Fruit fly (Drosophila melanogaster) whole organism, embryonic: ENCODE results near the gene CG7907.
A peak's percentile ranks its signal among the peaks of the same experiment; 100 is the strongest.

ENCODE experiments used
- Atf3 ChIP-seq: fragments of 200-800 bp; sonication (Bioruptor generic); optimal IDR thresholded peaks from 3 replicates; lab custom pipeline; 2016; ENCODE audit warnings: missing biosample characterization, missing genetic modification characterization
- Atf6 ChIP-seq: fragments of 200-800 bp; sonication (Bioruptor generic); IDR thresholded peaks from 2 replicates; pipeline ENCODE4 v1.3.6; 2022; ENCODE audit warnings: missing biosample characterization, missing genetic modification characterization
- CG11085 ChIP-seq: fragments of 200-800 bp; sonication (Bioruptor generic); IDR thresholded peaks from 2 replicates; pipeline ENCODE4 v1.3.6; 2022; ENCODE audit warnings: missing biosample characterization, missing genetic modification characterization
- CG11093 ChIP-seq: fragments of 200-800 bp; sonication (Bioruptor generic); IDR thresholded peaks from 3 replicates; pipeline ENCODE4 v1.3.6; 2022; ENCODE audit warnings: missing biosample characterization, missing genetic modification characterization
- CG11247 ChIP-seq: fragments of 200-800 bp; sonication (Bioruptor generic); IDR thresholded peaks from 2 replicates; pipeline ENCODE4 v1.3.6; 2022; ENCODE audit warnings: missing biosample characterization, missing genetic modification characterization
- CG16863 ChIP-seq: fragments of 200-800 bp; sonication (Bioruptor generic); optimal IDR thresholded peaks from 3 replicates; lab custom pipeline; 2016; ENCODE audit warnings: missing biosample characterization, missing genetic modification characterization
- CG18011 ChIP-seq: fragments of 200-800 bp; sonication (Bioruptor generic); optimal IDR thresholded peaks from 2 replicates; lab custom pipeline; 2017; ENCODE audit warnings: missing biosample characterization, missing genetic modification characterization, mild to moderate bottlenecking, moderate library complexity, missing genotype
- CG18262 ChIP-seq: fragments of 200-800 bp; optimal IDR thresholded peaks from 3 replicates; lab custom pipeline; 2019; ENCODE audit warnings: missing biosample characterization, mild to moderate bottlenecking, missing genetic modification characterization, moderate library complexity
- CG30020 ChIP-seq: fragments of 200-800 bp; optimal IDR thresholded peaks from 2 replicates; lab custom pipeline; 2019; ENCODE audit warnings: missing biosample characterization, mild to moderate bottlenecking, missing genetic modification characterization, moderate library complexity
- CG32532 ChIP-seq: fragments of 200-800 bp; sonication (Bioruptor generic); IDR thresholded peaks from 2 replicates; pipeline ENCODE4 v1.3.6; 2022; ENCODE audit warnings: missing biosample characterization, missing genetic modification characterization
- CG34224 ChIP-seq: fragments of 200-800 bp; sonication (Bioruptor generic); IDR thresholded peaks from 3 replicates; pipeline ENCODE4 v1.3.6; 2022; ENCODE audit warnings: missing biosample characterization, missing genetic modification characterization; ENCODE audit not compliant: partially characterized antibody
- CG6272 ChIP-seq: fragments of 200-800 bp; sonication (Bioruptor generic); IDR thresholded peaks from 2 replicates; pipeline ENCODE4 v1.3.6; 2022; ENCODE audit warnings: missing biosample characterization, missing genetic modification characterization
- CG8281 ChIP-seq: fragments of 200-800 bp; sonication (Bioruptor generic); optimal IDR thresholded peaks from 2 replicates; lab custom pipeline; 2018; ENCODE audit warnings: missing biosample characterization, mild to moderate bottlenecking, missing genetic modification characterization, moderate library complexity
- CG8388 ChIP-seq: fragments of 200-800 bp; sonication (Bioruptor generic); optimal IDR thresholded peaks from 2 replicates; lab custom pipeline; 2019; ENCODE audit warnings: missing biosample characterization, mild to moderate bottlenecking, missing genetic modification characterization, moderate library complexity
- CG9727 ChIP-seq: fragments of 200-800 bp; sonication (Bioruptor generic); optimal IDR thresholded peaks from 3 replicates; lab custom pipeline; 2017; ENCODE audit warnings: missing biosample characterization, mild to moderate bottlenecking, missing genetic modification characterization
- CG9876 ChIP-seq: fragments of 200-800 bp; sonication (Bioruptor generic); optimal IDR thresholded peaks from 2 replicates; lab custom pipeline; 2016; ENCODE audit warnings: missing biosample characterization, missing genetic modification characterization
- CHES-1-like ChIP-seq: fragments of 200-800 bp; sonication (Bioruptor generic); optimal IDR thresholded peaks from 2 replicates; lab custom pipeline; 2016; ENCODE audit warnings: missing biosample characterization, missing genetic modification characterization
- Dbx ChIP-seq: fragments of 200-800 bp; sonication (Bioruptor generic); IDR thresholded peaks from 3 replicates; pipeline ENCODE4 v1.3.6; 2022; ENCODE audit warnings: missing biosample characterization, missing genetic modification characterization
- E2f2 ChIP-seq: fragments of 200-800 bp; sonication (Bioruptor generic); IDR thresholded peaks from 2 replicates; pipeline ENCODE4 v1.3.6; 2022; ENCODE audit warnings: missing biosample characterization, missing genetic modification characterization
- Hey ChIP-seq: fragments of 200-800 bp; sonication (Bioruptor generic); optimal IDR thresholded peaks from 3 replicates; lab custom pipeline; 2018; ENCODE audit warnings: missing biosample characterization, mild to moderate bottlenecking, missing genetic modification characterization
- Hsf ChIP-seq: fragments of 200-800 bp; sonication (Bioruptor generic); optimal IDR thresholded peaks from 3 replicates; lab custom pipeline; 2016; ENCODE audit warnings: missing biosample characterization, missing genetic modification characterization
- Mad ChIP-seq: fragments of 200-800 bp; sonication (Bioruptor generic); optimal IDR thresholded peaks from 2 replicates; lab custom pipeline; 2016; ENCODE audit warnings: missing biosample characterization, missing genetic modification characterization
- Myb ChIP-seq: fragments of 200-800 bp; sonication (Bioruptor generic); optimal IDR thresholded peaks from 2 replicates; lab custom pipeline; 2016; ENCODE audit warnings: missing biosample characterization, missing genetic modification characterization
- Ptx1 ChIP-seq: fragments of 200-800 bp; sonication (Bioruptor generic); IDR thresholded peaks from 2 replicates; pipeline ENCODE4 v1.3.6; 2022; ENCODE audit warnings: missing biosample characterization, missing genetic modification characterization
- Scr ChIP-seq: fragments of 200-800 bp; sonication (Bioruptor generic); IDR thresholded peaks from 2 replicates; pipeline ENCODE4 v1.3.6; 2022; ENCODE audit warnings: missing biosample characterization, missing genetic modification characterization; ENCODE audit not compliant: partially characterized antibody
- Sry-β ChIP-seq: fragments of 200-800 bp; sonication (Bioruptor generic); optimal IDR thresholded peaks from 2 replicates; lab custom pipeline; 2018; ENCODE audit warnings: missing biosample characterization, mild to moderate bottlenecking, missing genetic modification characterization, moderate library complexity
- Usf ChIP-seq: fragments of 200-800 bp; sonication (Bioruptor generic); optimal IDR thresholded peaks from 2 replicates; lab custom pipeline; 2017; ENCODE audit warnings: missing genotype, missing biosample characterization, missing genetic modification characterization
- Xbp1 ChIP-seq: fragments of 200-800 bp; sonication (Bioruptor generic); optimal IDR thresholded peaks from 3 replicates; lab custom pipeline; 2016; ENCODE audit warnings: missing biosample characterization, mild to moderate bottlenecking, missing genetic modification characterization
- ash1 ChIP-seq: fragments of 200-800 bp; sonication (Bioruptor generic); optimal IDR thresholded peaks from 2 replicates; lab custom pipeline; 2018; ENCODE audit warnings: missing biosample characterization, mild to moderate bottlenecking, missing genetic modification characterization
- br ChIP-seq: fragments of >200 bp; optimal IDR thresholded peaks from 2 replicates; lab custom pipeline; 2017
- caup ChIP-seq: fragments of 200-800 bp; sonication (Bioruptor generic); optimal IDR thresholded peaks from 3 replicates; lab custom pipeline; 2017; ENCODE audit warnings: missing biosample characterization, mild to moderate bottlenecking, missing genetic modification characterization, moderate library complexity; ENCODE audit not compliant: severe bottlenecking
- crp ChIP-seq, 2 experiments: fragments of 200-800 bp; sonication (Bioruptor generic); optimal IDR thresholded peaks; 2 replicates in 1 of 2; 3 replicates in 1 of 2; lab custom pipeline; 2017; ENCODE audit warnings: missing biosample characterization in 2 of 2, missing genetic modification characterization in 2 of 2, mild to moderate bottlenecking in 1 of 2, moderate library complexity in 1 of 2
- dmrt11E ChIP-seq: fragments of 200-800 bp; sonication (Bioruptor generic); optimal IDR thresholded peaks from 3 replicates; lab custom pipeline; 2018; ENCODE audit warnings: missing biosample characterization, mild to moderate bottlenecking, missing genetic modification characterization, moderate library complexity
- dpn ChIP-seq, 2 experiments: fragments of 200-800 bp; sonication (Bioruptor generic); optimal IDR thresholded peaks; 3 replicates each; lab custom pipeline; 2016; ENCODE audit warnings: missing biosample characterization in 2 of 2, missing genetic modification characterization in 2 of 2
- eve ChIP-seq, 2 experiments: fragments of >200 bp; optimal IDR thresholded peaks; 2 replicates each; lab custom pipeline; 2017; ENCODE audit warnings: missing biosample characterization in 2 of 2, missing genetic modification characterization in 2 of 2
- fd96Cb ChIP-seq: fragments of 200-800 bp; sonication (Bioruptor generic); optimal IDR thresholded peaks from 2 replicates; lab custom pipeline; 2018; ENCODE audit warnings: missing biosample characterization, mild to moderate bottlenecking, missing genetic modification characterization, moderate library complexity
- fu2 ChIP-seq: fragments of 200-800 bp; sonication (Bioruptor generic); optimal IDR thresholded peaks from 2 replicates; lab custom pipeline; 2016; ENCODE audit warnings: missing biosample characterization, missing genetic modification characterization
- gfzf ChIP-seq: fragments of 200-800 bp; sonication (Bioruptor generic); optimal IDR thresholded peaks from 2 replicates; lab custom pipeline; 2016; ENCODE audit warnings: missing biosample characterization, mild to moderate bottlenecking, missing genetic modification characterization, moderate library complexity
- her ChIP-seq: fragments of 200-800 bp; sonication (Bioruptor generic); optimal IDR thresholded peaks from 2 replicates; lab custom pipeline; 2016; ENCODE audit warnings: missing biosample characterization, missing genetic modification characterization
- knrl ChIP-seq: fragments of 200-800 bp; sonication (Bioruptor generic); IDR thresholded peaks from 3 replicates; pipeline ENCODE4 v1.3.6; 2022; ENCODE audit warnings: missing biosample characterization, missing genetic modification characterization; ENCODE audit not compliant: partially characterized antibody
- nmo ChIP-seq: fragments of 200-800 bp; sonication (Bioruptor generic); optimal IDR thresholded peaks from 2 replicates; lab custom pipeline; 2018; ENCODE audit warnings: missing biosample characterization, mild to moderate bottlenecking, missing genetic modification characterization, moderate library complexity
- pho ChIP-seq: fragments of 200-800 bp; sonication (Bioruptor generic); optimal IDR thresholded peaks from 2 replicates; lab custom pipeline; 2016; ENCODE audit warnings: missing biosample characterization, missing genetic modification characterization
- phol ChIP-seq: fragments of 200-800 bp; sonication (Bioruptor generic); optimal IDR thresholded peaks from 3 replicates; lab custom pipeline; 2018; ENCODE audit warnings: missing biosample characterization, mild to moderate bottlenecking, missing genetic modification characterization, moderate library complexity
- pnt ChIP-seq: fragments of 200-800 bp; sonication (Bioruptor generic); optimal IDR thresholded peaks from 3 replicates; lab custom pipeline; 2016; ENCODE audit warnings: missing biosample characterization, missing genetic modification characterization
- ranshi ChIP-seq: fragments of 200-800 bp; sonication (Bioruptor generic); IDR thresholded peaks from 2 replicates; pipeline ENCODE4 v1.3.6; 2022; ENCODE audit warnings: missing biosample characterization, missing genetic modification characterization
- sd ChIP-seq: fragments of 200-800 bp; sonication (Bioruptor generic); optimal IDR thresholded peaks from 3 replicates; lab custom pipeline; 2018; ENCODE audit warnings: missing biosample characterization, mild to moderate bottlenecking, missing genetic modification characterization, moderate library complexity
- so ChIP-seq: fragments of 200-800 bp; sonication (Bioruptor generic); IDR thresholded peaks from 3 replicates; pipeline ENCODE4 v1.3.6; 2022; ENCODE audit warnings: missing biosample characterization, missing genetic modification characterization
- tx ChIP-seq: fragments of 200-800 bp; sonication (Bioruptor generic); optimal IDR thresholded peaks from 2 replicates; lab custom pipeline; 2016; ENCODE audit warnings: missing biosample characterization, missing genetic modification characterization
- zen2 ChIP-seq: fragments of 200-800 bp; sonication (Bioruptor generic); IDR thresholded peaks from 3 replicates; pipeline ENCODE4 v1.3.6; 2022; ENCODE audit warnings: missing biosample characterization, missing genetic modification characterization; ENCODE audit not compliant: partially characterized antibody
- zfh2 ChIP-seq: fragments of 200-800 bp; sonication (Bioruptor generic); optimal IDR thresholded peaks from 2 replicates; lab custom pipeline; 2016; ENCODE audit warnings: missing biosample characterization, missing genetic modification characterization

Gene CG7907

dm6 chr3R:21359375-21360191, 44.0 kb upstream of the CG7907 start (continued):
- TF ChIP-seq CG34224 (GFP tag; lab: Robert Waterston, UW) (peak; percentile 61; the same call in 2 of the 3 replicates), CG11085 (GFP tag; lab: Robert Waterston, UW) (no peak), CG9876 (GFP tag; lab: Kevin White, UChicago) (no peak), Atf3 (no peak), fu2 (GFP tag; lab: Kevin White, UChicago) (no peak), CG11247 (GFP tag; lab: Robert Waterston, UW) (no peak), CG9727 (GFP tag; lab: Kevin White, UChicago) (no peak), Ptx1 (GFP tag; lab: Robert Waterston, UW) (no peak), her (GFP tag; lab: Kevin White, UChicago) (no peak), Sry-β (GFP tag; lab: Kevin White, UChicago) (no peak), crp (GFP tag; optimal IDR thresholded peaks at IDR 0.05; lab: Kevin White, UChicago) (no peak), gfzf (GFP tag; lab: Kevin White, UChicago) (no peak), Hey (tag; lab: Kevin White, UChicago) (no peak), knrl (GFP tag; lab: Robert Waterston, UW) (peak; percentile 61; the same call in 2 of the 3 replicates), CG11093 (GFP tag; lab: Robert Waterston, UW) (no peak), Atf6 (GFP tag; lab: Robert Waterston, UW) (no peak), ranshi (no peak), sd (tag; lab: Kevin White, UChicago) (no peak), so (GFP tag; lab: Robert Waterston, UW) (no peak), CG8281 (tag; lab: Kevin White, UChicago) (no peak), tx (GFP tag; lab: Kevin White, UChicago) (no peak), Hsf (no peak), caup (GFP tag; lab: Kevin White, UChicago) (no peak), nmo (peak; percentile 24), CG8388 (GFP tag; lab: Kevin White, UChicago) (no peak), dmrt11E (tag; lab: Kevin White, UChicago) (no peak), br (lab: Kevin White, UChicago) (no peak), CG18011 (no peak), zfh2 (GFP tag; lab: Kevin White, UChicago) (no peak), CG16863 (GFP tag; lab: Kevin White, UChicago) (no peak), CG6272 (GFP tag; lab: Robert Waterston, UW) (no peak), Mad (GFP tag; lab: Kevin White, UChicago) (no peak), Scr (GFP tag; lab: Robert Waterston, UW) (peak; percentile 79), Usf (no peak), pnt (GFP tag; lab: Kevin White, UChicago) (no peak), fd96Cb (tag; lab: Kevin White, UChicago) (no peak), E2f2 (GFP tag; lab: Robert Waterston, UW) (0 out of 2 replicates have a peak, but pooled peaks have one; percentile 14), CG18262 (tag; lab: Kevin White, UChicago) (peak; percentile 16), CG32532 (GFP tag; lab: Robert Waterston, UW) (no peak), phol (tag; lab: Kevin White, UChicago) (peak; percentile 94), Dbx (GFP tag; lab: Robert Waterston, UW) (no peak), CHES-1-like (GFP tag; lab: Kevin White, UChicago) (no peak), dpn (GFP tag; optimal IDR thresholded peaks at IDR 0.05; lab: Kevin White, UChicago) (no peak), Xbp1 (no peak), Myb (peak; percentile 71), ash1 (GFP tag; lab: Kevin White, UChicago) (no peak), CG30020 (tag; lab: Kevin White, UChicago) (no peak), eve (GFP tag; optimal IDR thresholded peaks at IDR 0.05; lab: Kevin White, UChicago) (no peak), pho (no peak), zen2 (no peak)
